Worm (Caenorhabditis elegans) whole organism, early embryonic: ENCODE data around the gene Y51B9A.5.

ENCODE experiments used
- aly-1 ChIP-seq: sonication (generic microtip); optimal IDR thresholded peaks from 2 replicates; lab custom pipeline; 2016; ENCODE audit warnings: missing genetic modification characterization, missing compliant biosample characterization
- ama-1 ChIP-seq: fragments of 150-350 bp; optimal IDR thresholded peaks from 2 replicates; lab custom pipeline; 2014
- ets-7 ChIP-seq: sonication (generic microtip); optimal IDR thresholded peaks from 2 replicates; lab custom pipeline; 2016; ENCODE audit warnings: missing genotype, missing genetic modification characterization, missing compliant biosample characterization
- flt-1 ChIP-seq: fragments of 200-800 bp; sonication (Bioruptor generic); IDR thresholded peaks from 2 replicates; pipeline ENCODE4 v1.3.6; 2022; ENCODE audit warnings: missing genetic modification characterization, missing compliant biosample characterization
- scrt-1 ChIP-seq: fragments of 200-800 bp; sonication (Bioruptor generic); IDR thresholded peaks from 2 replicates; pipeline ENCODE4 v1.3.6; 2022; ENCODE audit warnings: missing genetic modification characterization, missing compliant biosample characterization
- sea-1 ChIP-seq: fragments of 200-800 bp; sonication (Bioruptor generic); conservative IDR thresholded peaks from 2 replicates; pipeline ENCODE4 v1.3.6; 2022; ENCODE audit warnings: missing genetic modification characterization, missing compliant biosample characterization
- tbx-11 ChIP-seq: fragments of 200-800 bp; sonication (Bioruptor generic); IDR thresholded peaks from 2 replicates; pipeline ENCODE4 v1.3.6; 2022; ENCODE audit warnings: missing genetic modification characterization, missing compliant biosample characterization
- tbx-37 ChIP-seq: fragments of 200-800 bp; sonication (Bioruptor generic); conservative IDR thresholded peaks from 2 replicates; pipeline ENCODE4 v1.3.6; 2022; ENCODE audit warnings: missing genetic modification reagents, missing genetic modification characterization, missing compliant biosample characterization

- TF ChIP-seq sea-1 (GFP tag; lab: Robert Waterston, UW) (no peak), scrt-1 (GFP tag; lab: Robert Waterston, UW) (no peak), ets-7 (tag; lab: Kevin White, UChicago) (no peak), tbx-37 (no peak), flt-1 (GFP tag; lab: Robert Waterston, UW) (no peak), aly-1 (tag; lab: Kevin White, UChicago) (no peak), ama-1 (lab: Kevin White, UChicago) (no peak), tbx-11 (GFP tag; lab: Robert Waterston, UW) (no peak)
Observed at ce11 chrII:9378174-9378573, 25.8 kb upstream of the Y51B9A.5 start.
